Worm (Caenorhabditis elegans) whole organism, midembryonic: ENCODE results near the gene pro-3.
A peak's percentile ranks its signal among the peaks of the same experiment; 100 is the strongest.

Experiments
- T22C8.4 ChIP-seq: fragments of 200-800 bp; sonication (Bioruptor generic); IDR thresholded peaks from 2 replicates; pipeline ENCODE4 v1.3.6; 2022; ENCODE audit warnings: missing genetic modification characterization, missing compliant biosample characterization
- cog-1 ChIP-seq: sonication (generic microtip); optimal IDR thresholded peaks from 2 replicates; lab custom pipeline; 2016; ENCODE audit warnings: missing genetic modification characterization, missing compliant biosample characterization
- flt-1 ChIP-seq: fragments of 200-800 bp; sonication (Bioruptor generic); IDR thresholded peaks from 2 replicates; pipeline ENCODE4 v1.3.6; 2022; ENCODE audit warnings: missing genetic modification characterization, missing compliant biosample characterization
- klf-2 ChIP-seq: fragments of 200-800 bp; sonication (Bioruptor generic); conservative IDR thresholded peaks from 2 replicates; pipeline ENCODE4 v1.3.6; 2022; ENCODE audit warnings: missing genetic modification reagents, missing genetic modification characterization, missing compliant biosample characterization
- med-1 ChIP-seq: sonication (generic microtip); optimal IDR thresholded peaks from 2 replicates; lab custom pipeline; 2017; ENCODE audit warnings: missing genetic modification characterization, mild to moderate bottlenecking, missing compliant biosample characterization, antibody characterized with exemption, missing genetic modification reagents; ENCODE audit not compliant: insufficient read depth
- ref-1 ChIP-seq: fragments of 200-800 bp; sonication (Bioruptor generic); conservative IDR thresholded peaks from 2 replicates; pipeline ENCODE4 v1.3.6; 2022; ENCODE audit warnings: missing genetic modification reagents, missing genetic modification characterization, missing compliant biosample characterization
- tab-1 ChIP-seq: fragments of 200-800 bp; sonication (Bioruptor generic); IDR thresholded peaks from 2 replicates; pipeline ENCODE4 v1.3.6; 2022; ENCODE audit warnings: missing genetic modification characterization, missing compliant biosample characterization
- ztf-23 ChIP-seq: fragments of 200-800 bp; sonication (Bioruptor generic); IDR thresholded peaks from 2 replicates; pipeline ENCODE4 v1.3.6; 2022; ENCODE audit warnings: missing genetic modification reagents, missing genetic modification characterization, missing compliant biosample characterization
- ztf-29 ChIP-seq: fragments of 200-800 bp; sonication (Bioruptor generic); IDR thresholded peaks from 2 replicates; pipeline ENCODE4 v1.3.6; 2022; ENCODE audit warnings: missing genetic modification reagents, missing genetic modification characterization, missing compliant biosample characterization

The pro-3 gene

ce11 chrV:19133507-19133906, 15.3 kb upstream of the pro-3 start, which contains the start of gene Y39B6A.10:
Gene Y39B6A.10, minus strand, starts transcription at chrV:19133607.
- TF ChIP-seq med-1 (GFP tag; lab: Kevin White, UChicago) = no peak
- no peak for TF ChIP-seq klf-2 (GFP tag; lab: Robert Waterston, UW)
- TF ChIP-seq tab-1 = no peak
- TF ChIP-seq ref-1 (GFP tag; lab: Robert Waterston, UW) = no peak
- no peak for TF ChIP-seq T22C8.4 (GFP tag; lab: Robert Waterston, UW)
- no peak for TF ChIP-seq ztf-23 (GFP tag; lab: Robert Waterston, UW)

ce11 chrV:19131848-19132401, 13.7 kb upstream of the pro-3 start:
- TF ChIP-seq T22C8.4 (GFP tag; lab: Robert Waterston, UW) (peak; percentile 70), ztf-23 (GFP tag; lab: Robert Waterston, UW) (no peak), ref-1 (GFP tag; lab: Robert Waterston, UW) (no peak), cog-1 (tag; lab: Kevin White, UChicago) (no peak), med-1 (GFP tag; lab: Kevin White, UChicago) (no peak), tab-1 (no peak), ztf-29 (no peak), klf-2 (GFP tag; lab: Robert Waterston, UW) (no peak)

ce11 chrV:19129497-19130212, 11.4 kb upstream of the pro-3 start:
- peak; percentile 67; the same call in 1 of the 2 replicates for TF ChIP-seq T22C8.4 (GFP tag; lab: Robert Waterston, UW)
- TF ChIP-seq cog-1 (tag; lab: Kevin White, UChicago) = no peak

- TF ChIP-seq ztf-29 (no peak), flt-1 (GFP tag; lab: Robert Waterston, UW) (no peak), klf-2 (GFP tag; lab: Robert Waterston, UW) (no peak), T22C8.4 (GFP tag; lab: Robert Waterston, UW) (no peak), med-1 (GFP tag; lab: Kevin White, UChicago) (no peak), tab-1 (no peak), cog-1 (tag; lab: Kevin White, UChicago) (no peak), ref-1 (GFP tag; lab: Robert Waterston, UW) (no peak), ztf-23 (GFP tag; lab: Robert Waterston, UW) (no peak)
These were observed 9.0 kb upstream of the pro-3 start, which contains the start of gene dyf-17 for ce11 chrV:19127225-19127624. Gene dyf-17, plus strand, starts transcription at chrV:19127525.

ce11 chrV:19125812-19126211, 7.6 kb upstream of the pro-3 start:
- TF ChIP-seq med-1 (GFP tag; lab: Kevin White, UChicago) (peak; percentile 42), ztf-23 (GFP tag; lab: Robert Waterston, UW) (peak; percentile 93), ztf-29 (peak; percentile 91), flt-1 (GFP tag; lab: Robert Waterston, UW) (peak; percentile 96), klf-2 (GFP tag; lab: Robert Waterston, UW) (peak; percentile 90), tab-1 (peak; percentile 94), cog-1 (tag; lab: Kevin White, UChicago) (peak; percentile 49), T22C8.4 (GFP tag; lab: Robert Waterston, UW) (peak; percentile 94), ref-1 (GFP tag; lab: Robert Waterston, UW) (peak; percentile 85)

- TF ChIP-seq klf-2 (GFP tag; lab: Robert Waterston, UW) (no peak), cog-1 (tag; lab: Kevin White, UChicago) (no peak), ztf-29 (no peak), tab-1 (no peak), T22C8.4 (GFP tag; lab: Robert Waterston, UW) (no peak), ztf-23 (GFP tag; lab: Robert Waterston, UW) (no peak), flt-1 (GFP tag; lab: Robert Waterston, UW) (no peak), ref-1 (GFP tag; lab: Robert Waterston, UW) (no peak), med-1 (GFP tag; lab: Kevin White, UChicago) (no peak)
These were observed 7.0 kb upstream of the pro-3 start for ce11 chrV:19125253-19125652.

- TF ChIP-seq med-1 (GFP tag; lab: Kevin White, UChicago) (no peak), tab-1 (no peak), ztf-29 (no peak), cog-1 (tag; lab: Kevin White, UChicago) (no peak), flt-1 (GFP tag; lab: Robert Waterston, UW) (no peak), T22C8.4 (GFP tag; lab: Robert Waterston, UW) (no peak), ztf-23 (GFP tag; lab: Robert Waterston, UW) (no peak), ref-1 (GFP tag; lab: Robert Waterston, UW) (no peak), klf-2 (GFP tag; lab: Robert Waterston, UW) (no peak)
These were observed 6.4 kb upstream of the pro-3 start, which contains the start of gene bed-1 for ce11 chrV:19124586-19124985. Gene bed-1, minus strand, starts transcription at chrV:19124922.

ce11 chrV:19120743-19121642, 2.8 kb upstream of the pro-3 start:
- TF ChIP-seq klf-2 (GFP tag; lab: Robert Waterston, UW) (no peak), ztf-29 (no peak), ref-1 (GFP tag; lab: Robert Waterston, UW) (no peak), cog-1 (tag; lab: Kevin White, UChicago) (no peak), tab-1 (no peak), T22C8.4 (GFP tag; lab: Robert Waterston, UW) (peak; percentile 84), ztf-23 (GFP tag; lab: Robert Waterston, UW) (no peak), flt-1 (GFP tag; lab: Robert Waterston, UW) (0 out of 2 replicates have a peak, but pooled peaks have one; percentile 12), med-1 (GFP tag; lab: Kevin White, UChicago) (no peak)
